Fruit fly (Drosophila melanogaster) whole organism, pupa: ENCODE results near the gene CG9171.

Source experiments
- CG10348 ChIP-seq: fragments of 200-800 bp; sonication (Bioruptor generic); IDR thresholded peaks from 2 replicates; pipeline ENCODE4 v1.3.6; 2022; ENCODE audit warnings: missing biosample characterization, missing genetic modification characterization
- CG12605 ChIP-seq: fragments of 200-800 bp; sonication (Bioruptor generic); IDR thresholded peaks from 2 replicates; pipeline ENCODE4 v1.3.6; 2022; ENCODE audit warnings: missing biosample characterization, missing genetic modification characterization
- CG13204 ChIP-seq: fragments of 200-800 bp; sonication (Bioruptor generic); optimal IDR thresholded peaks from 2 replicates; lab custom pipeline; 2018; ENCODE audit warnings: missing biosample characterization, mild to moderate bottlenecking, missing genetic modification characterization, moderate library complexity
- CG14655 ChIP-seq: fragments of 200-800 bp; sonication (Bioruptor generic); optimal IDR thresholded peaks from 3 replicates; lab custom pipeline; 2017; ENCODE audit warnings: mild to moderate bottlenecking, missing biosample characterization, missing genetic modification reagents, missing genetic modification characterization
- CG15710 ChIP-seq: fragments of 200-800 bp; sonication (Bioruptor generic); optimal IDR thresholded peaks from 2 replicates; lab custom pipeline; 2018; ENCODE audit warnings: missing biosample characterization, mild to moderate bottlenecking, missing genetic modification characterization, moderate library complexity
- CG32121 ChIP-seq: fragments of 200-800 bp; sonication (Bioruptor generic); IDR thresholded peaks from 2 replicates; pipeline ENCODE4 v1.3.6; 2022; ENCODE audit warnings: missing biosample characterization, missing genetic modification characterization
- CG34367 ChIP-seq: fragments of 200-800 bp; sonication (Bioruptor generic); optimal IDR thresholded peaks from 2 replicates; lab custom pipeline; 2018; ENCODE audit warnings: missing biosample characterization, mild to moderate bottlenecking, missing genetic modification characterization
- CG4496 ChIP-seq: fragments of 200-800 bp; sonication (Bioruptor generic); IDR thresholded peaks from 3 replicates; pipeline ENCODE4 v1.3.6; 2022; ENCODE audit warnings: missing biosample characterization, missing genetic modification characterization
- CG8159 ChIP-seq: fragments of 200-800 bp; sonication (Bioruptor generic); optimal IDR thresholded peaks from 3 replicates; lab custom pipeline; 2018; ENCODE audit warnings: missing biosample characterization, mild to moderate bottlenecking, missing genetic modification characterization, moderate library complexity
- CG8301 ChIP-seq: fragments of 200-800 bp; sonication (Bioruptor generic); optimal IDR thresholded peaks from 2 replicates; lab custom pipeline; 2018; ENCODE audit warnings: missing biosample characterization, mild to moderate bottlenecking, missing genetic modification characterization
- CG9948 ChIP-seq: fragments of 200-800 bp; sonication (Bioruptor generic); optimal IDR thresholded peaks from 2 replicates; lab custom pipeline; 2018; ENCODE audit warnings: missing biosample characterization, mild to moderate bottlenecking, missing genetic modification characterization, moderate library complexity
- D1 ChIP-seq: fragments of 200-800 bp; sonication (Bioruptor generic); optimal IDR thresholded peaks from 2 replicates; lab custom pipeline; 2018; ENCODE audit warnings: missing biosample characterization, mild to moderate bottlenecking, missing genetic modification characterization, moderate library complexity
- EcR ChIP-seq: fragments of 200-800 bp; sonication (Bioruptor generic); optimal IDR thresholded peaks from 3 replicates; lab custom pipeline; 2019; ENCODE audit warnings: missing biosample characterization, missing genetic modification characterization, mild to moderate bottlenecking, moderate library complexity, missing genetic modification reagents
- Ets98B ChIP-seq: fragments of 200-800 bp; sonication (Bioruptor generic); IDR thresholded peaks from 2 replicates; pipeline ENCODE4 v1.3.6; 2022; ENCODE audit warnings: missing biosample characterization, missing genetic modification characterization
- Pif1A ChIP-seq: fragments of 200-800 bp; sonication (Bioruptor generic); optimal IDR thresholded peaks from 3 replicates; lab custom pipeline; 2016; ENCODE audit warnings: missing biosample characterization, missing genetic modification characterization
- Pif1B ChIP-seq: fragments of 200-800 bp; sonication (Bioruptor generic); optimal IDR thresholded peaks from 3 replicates; lab custom pipeline; 2016; ENCODE audit warnings: missing biosample characterization, missing genetic modification characterization
- Snoo ChIP-seq: fragments of 200-800 bp; sonication (Bioruptor generic); optimal IDR thresholded peaks from 3 replicates; lab custom pipeline; 2017; ENCODE audit warnings: missing biosample characterization, mild to moderate bottlenecking, missing genetic modification characterization, inconsistent platforms
- fd96Ca ChIP-seq: fragments of 200-800 bp; sonication (Bioruptor generic); IDR thresholded peaks from 3 replicates; pipeline ENCODE4 v1.3.6; 2022; ENCODE audit warnings: missing biosample characterization, missing genetic modification characterization
- gl ChIP-seq: fragments of 200-800 bp; sonication (Bioruptor generic); optimal IDR thresholded peaks from 2 replicates; lab custom pipeline; 2018; ENCODE audit warnings: missing biosample characterization, mild to moderate bottlenecking, missing genetic modification characterization
- rn ChIP-seq: fragments of 200-800 bp; sonication (Bioruptor generic); IDR thresholded peaks from 2 replicates; pipeline ENCODE4 v1.3.6; 2022; ENCODE audit warnings: missing biosample characterization, missing genetic modification characterization

CG9171 gene

DNA sequence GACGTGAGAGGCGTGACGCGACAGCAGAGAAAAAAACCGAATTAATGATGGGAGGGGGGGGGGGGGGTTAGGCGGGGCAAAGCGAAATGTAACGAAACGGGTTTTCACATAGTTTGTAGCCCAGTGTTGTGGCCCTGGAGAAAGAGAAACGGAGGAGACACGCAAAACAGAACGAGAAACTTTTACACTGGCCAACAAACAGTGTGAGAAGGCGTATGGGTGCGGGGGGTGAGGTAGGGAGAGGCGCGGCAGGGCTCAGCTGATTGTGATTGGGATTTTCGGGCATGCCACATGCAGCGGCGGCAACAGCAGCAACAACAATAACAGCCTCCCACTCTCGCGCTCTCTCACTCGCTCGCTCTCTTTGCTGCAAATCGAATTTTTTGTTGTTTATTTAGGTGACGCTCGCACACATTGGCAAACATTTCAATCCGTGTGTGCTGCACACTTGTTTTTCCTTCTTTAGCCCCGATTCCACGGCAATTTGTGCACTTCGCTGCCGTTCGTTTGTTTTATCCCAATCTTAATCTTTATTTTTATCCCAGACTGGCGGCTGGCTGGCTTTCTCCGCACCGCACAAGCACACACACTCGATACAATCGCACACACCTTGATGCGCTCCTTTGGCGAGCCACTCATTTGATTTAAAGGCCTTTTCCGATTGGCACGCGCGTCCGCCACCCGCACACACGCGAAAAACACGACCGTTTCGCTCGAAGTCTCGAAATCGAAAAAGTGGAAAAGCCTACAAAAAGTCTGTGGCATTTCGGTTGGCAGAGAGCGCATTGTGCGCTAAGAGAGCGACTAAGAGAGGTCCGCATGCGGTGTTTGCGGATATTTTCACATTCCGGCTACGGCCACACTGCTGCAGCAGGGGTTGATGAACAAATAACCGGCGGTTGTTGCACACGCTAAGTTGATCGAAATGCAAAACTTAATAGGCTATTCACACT is at the start of gene CG9171:
Gene CG9171, minus strand, starts transcription at position 819 of the 953 bp plus-strand sequence.
- TF ChIP-seq Pif1A (GFP tag; lab: Kevin White, UChicago) (peak; percentile 13), CG34367 (no peak), fd96Ca (peak; percentile 17; the same call in 2 of the 3 replicates), CG15710 (tag; lab: Kevin White, UChicago) (peak; percentile 23), rn (no peak), CG8301 (tag; lab: Kevin White, UChicago) (peak; percentile 11), Ets98B (GFP tag; lab: Robert Waterston, UW) (peak; percentile 36; the same call in 1 of the 2 replicates), D1 (tag; lab: Kevin White, UChicago) (no peak), CG9948 (tag; lab: Kevin White, UChicago) (no peak), CG10348 (no peak), Pif1B (GFP tag; lab: Kevin White, UChicago) (no peak), gl (peak; percentile 45), CG14655 (GFP tag; lab: Kevin White, UChicago) (peak; percentile 61), CG13204 (GFP tag; lab: Kevin White, UChicago) (peak; percentile 40), CG4496 (peak; percentile 50; the same call in 1 of the 3 replicates), EcR (GFP tag; lab: Kevin White, UChicago) (peak; percentile 4), CG32121 (GFP tag; lab: Robert Waterston, UW) (peak; percentile 18; the same call in 1 of the 2 replicates), CG12605 (GFP tag; lab: Robert Waterston, UW) (peak; percentile 30; the same call in 1 of the 2 replicates), CG8159 (tag; lab: Kevin White, UChicago) (peak; percentile 24)

dm6 chr2L:5823704-5824103 is 23.7 kb upstream of the CG9171 start, which contains the start of gene TrissinR:
Gene TrissinR, plus strand, starts transcription at chr2L:5824004.
- TF ChIP-seq Snoo (tag; lab: Kevin White, UChicago) (no peak), rn (no peak), CG34367 (no peak), CG10348 (no peak), CG8159 (tag; lab: Kevin White, UChicago) (no peak), CG15710 (tag; lab: Kevin White, UChicago) (no peak), fd96Ca (no peak; the same call in 2 of the 3 replicates), EcR (GFP tag; lab: Kevin White, UChicago) (no peak), CG12605 (GFP tag; lab: Robert Waterston, UW) (no peak), D1 (tag; lab: Kevin White, UChicago) (no peak), CG4496 (no peak), CG32121 (GFP tag; lab: Robert Waterston, UW) (no peak), Pif1B (GFP tag; lab: Kevin White, UChicago) (no peak), CG14655 (GFP tag; lab: Kevin White, UChicago) (no peak)

DNA sequence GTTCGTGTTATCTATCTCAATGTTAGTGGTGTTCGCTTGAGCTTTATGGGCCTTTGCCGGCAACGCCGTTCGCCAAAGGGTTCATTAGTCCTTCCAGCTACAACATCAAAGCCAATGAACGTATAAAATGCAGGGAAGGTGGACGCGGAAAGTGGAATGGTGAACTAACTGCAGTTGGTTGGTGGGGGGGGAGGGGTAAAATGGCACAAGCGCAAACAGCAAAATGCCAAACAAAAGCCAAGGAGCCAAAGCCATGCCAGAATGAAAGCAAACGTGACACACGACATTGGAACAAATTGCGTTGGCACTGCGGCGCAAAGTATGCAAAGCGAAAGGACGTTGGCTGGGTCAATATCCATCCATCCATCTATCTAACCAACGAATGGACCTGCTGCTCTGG is 20.9 kb upstream of the CG9171 start:
- TF ChIP-seq CG13204 (GFP tag; lab: Kevin White, UChicago): no peak
- no peak for TF ChIP-seq D1 (tag; lab: Kevin White, UChicago)
- TF ChIP-seq CG32121 (GFP tag; lab: Robert Waterston, UW): no peak
- no peak for TF ChIP-seq CG8301 (tag; lab: Kevin White, UChicago)
- no peak for TF ChIP-seq rn
- no peak for TF ChIP-seq gl
- TF ChIP-seq Pif1A (GFP tag; lab: Kevin White, UChicago): no peak
- no peak for TF ChIP-seq CG12605 (GFP tag; lab: Robert Waterston, UW)
- no peak for TF ChIP-seq CG10348
- no peak for TF ChIP-seq CG8159 (tag; lab: Kevin White, UChicago)
- no peak for TF ChIP-seq CG15710 (tag; lab: Kevin White, UChicago)
- no peak for TF ChIP-seq EcR (GFP tag; lab: Kevin White, UChicago)
- no peak for TF ChIP-seq fd96Ca
- TF ChIP-seq, all 21 proteins: peak for 0

DNA sequence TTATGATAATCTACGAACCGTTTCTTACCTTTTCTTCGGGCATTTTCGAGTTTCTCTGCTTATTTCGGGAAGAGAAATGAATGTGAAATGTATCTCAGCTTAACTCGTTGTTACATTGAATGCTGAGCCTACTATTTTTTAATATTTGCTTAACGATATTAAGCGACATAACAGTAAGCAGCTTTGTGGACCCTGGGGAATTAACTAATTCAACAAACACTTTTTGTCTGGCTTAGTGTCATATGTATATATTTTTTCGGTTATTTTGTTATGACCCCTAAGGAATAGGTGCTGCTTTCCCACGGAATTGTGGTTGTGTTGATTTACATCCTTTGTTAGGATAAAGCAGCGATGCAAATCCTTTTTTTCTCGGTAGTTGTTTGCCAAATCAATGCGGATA is 18.3 kb upstream of the CG9171 start, which contains the start of gene COX6CL:
Gene COX6CL, minus strand, starts transcription at position 101 of the 400 bp plus-strand sequence.
- TF ChIP-seq Pif1A (GFP tag; lab: Kevin White, UChicago) (no peak), CG14655 (GFP tag; lab: Kevin White, UChicago) (no peak), gl (no peak), Pif1B (GFP tag; lab: Kevin White, UChicago) (no peak), EcR (GFP tag; lab: Kevin White, UChicago) (no peak), rn (no peak), Ets98B (GFP tag; lab: Robert Waterston, UW) (no peak), CG4496 (no peak), CG10348 (no peak), CG8159 (tag; lab: Kevin White, UChicago) (no peak), CG13204 (GFP tag; lab: Kevin White, UChicago) (no peak), CG9948 (tag; lab: Kevin White, UChicago) (no peak)

- TF ChIP-seq CG8159 (tag; lab: Kevin White, UChicago) (no peak), CG32121 (GFP tag; lab: Robert Waterston, UW) (no peak)
Measured at dm6 chr2L:5811274-5811673, 11.2 kb upstream of the CG9171 start, which contains the start of gene CG43307. Gene CG43307, plus strand, starts transcription at chr2L:5811574.
